Fruit fly (Drosophila melanogaster): Measurements from ENCODE around the gene CG17186.

Gene CG17186

DNA sequence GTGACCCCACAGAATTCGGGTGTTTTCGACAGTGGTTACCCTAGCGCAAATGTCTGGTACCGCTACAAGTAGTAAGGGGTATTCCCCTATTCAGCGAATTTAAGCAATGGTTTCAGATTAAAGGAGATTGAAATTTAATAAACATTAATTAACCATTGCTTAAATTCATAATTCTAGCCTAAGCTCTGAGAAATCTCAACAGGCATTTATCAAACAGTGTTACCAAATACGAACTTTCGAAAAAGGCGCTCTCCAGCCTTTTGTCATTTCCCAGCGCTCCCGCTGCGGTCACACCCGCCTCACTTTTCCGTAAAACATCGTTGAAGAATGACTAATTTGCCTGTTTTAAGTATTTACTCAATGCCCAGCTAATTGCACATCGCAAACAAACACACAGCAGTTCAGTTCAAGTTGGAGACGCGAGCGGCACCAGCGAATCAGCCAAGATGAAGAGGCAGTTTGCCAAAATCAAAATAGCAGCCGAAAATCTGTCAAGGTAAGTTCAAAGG lies 27.6 kb upstream of the CG17186 start, which contains the start of the genes Surf6 and RhoGAP92B (continued):
- TF ChIP-seq Lhr (GFP tag; optimal IDR thresholded peaks at IDR 0.05) = peak; percentile 84
- TF ChIP-seq ro (GFP tag; IDR thresholded peaks at IDR 0.05) = no peak
- TF ChIP-seq Sox100B (GFP tag; optimal IDR thresholded peaks at IDR 0.05) = peak; percentile 67
- peak; percentile 45 for TF ChIP-seq CG15269 (tag; optimal IDR thresholded peaks at IDR 0.05)
- TF ChIP-seq Dref (GFP tag; IDR thresholded peaks at IDR 0.05) = 0 out of 2 replicates have a peak, but pooled peaks have one; percentile 21
- TF ChIP-seq pros (GFP tag; optimal IDR thresholded peaks at IDR 0.05) = no peak
- TF ChIP-seq CG18262 (tag; optimal IDR thresholded peaks at IDR 0.05) = peak; percentile 53
- TF ChIP-seq CG4424 (GFP tag; optimal IDR thresholded peaks at IDR 0.05) = peak; percentile 49
- no peak for TF ChIP-seq dimm (GFP tag; IDR thresholded peaks at IDR 0.05)
- peak; percentile 65 for TF ChIP-seq CG1233 (GFP tag; optimal IDR thresholded peaks at IDR 0.05)
- 0 out of 3 replicates have a peak, but pooled peaks have one; percentile 43 for TF ChIP-seq CG6791 (GFP tag; IDR thresholded peaks at IDR 0.05; ENCODE audit: partially characterized antibody)
- peak; percentile 17 for TF ChIP-seq CG5245 (GFP tag; optimal IDR thresholded peaks at IDR 0.05)
- TF ChIP-seq CG1529 (GFP tag; optimal IDR thresholded peaks at IDR 0.05) = peak; percentile 41
- TF ChIP-seq knrl (GFP tag; IDR thresholded peaks at IDR 0.05; ENCODE audit: partially characterized antibody) = peak; percentile 62; the same call in 2 of the 3 replicates
- TF ChIP-seq Xbp1 (GFP tag; optimal IDR thresholded peaks at IDR 0.05) = peak; percentile 70
- TF ChIP-seq caup (GFP tag; optimal IDR thresholded peaks at IDR 0.05; ENCODE audit: severe bottlenecking) = peak; percentile 71
- TF ChIP-seq kah (GFP tag; optimal IDR thresholded peaks at IDR 0.05) = peak; percentile 73
- TF ChIP-seq CG17361 (GFP tag; IDR thresholded peaks at IDR 0.05) = peak; percentile 63; the same call in 2 of the 3 replicates
- no peak for TF ChIP-seq CG10321 (GFP tag; IDR thresholded peaks at IDR 0.05)
- TF ChIP-seq ems (GFP tag; optimal IDR thresholded peaks at IDR 0.05) = peak; percentile 60
- no peak for TF ChIP-seq tio (GFP tag; optimal IDR thresholded peaks at IDR 0.05)
- TF ChIP-seq CG2678 (tag; optimal IDR thresholded peaks at IDR 0.05) = peak; percentile 64
- peak; percentile 53 for TF ChIP-seq CG4820 (GFP tag; optimal IDR thresholded peaks at IDR 0.05)
- TF ChIP-seq ham (GFP tag; IDR thresholded peaks at IDR 0.05) = no peak
- TF ChIP-seq psq (GFP tag; optimal IDR thresholded peaks at IDR 0.05) = no peak
- TF ChIP-seq HLH4C (GFP tag; IDR thresholded peaks at IDR 0.05; ENCODE audit: partially characterized antibody) = peak; percentile 59; the same call in 1 of the 3 replicates
- peak; percentile 58 for TF ChIP-seq cg (GFP tag; optimal IDR thresholded peaks at IDR 0.05)
- TF ChIP-seq Nf-YC (tag; optimal IDR thresholded peaks at IDR 0.05) = peak; percentile 62
- TF ChIP-seq Atf6 (GFP tag; IDR thresholded peaks at IDR 0.05) = peak; percentile 63; the same call in 1 of the 2 replicates
- peak; percentile 75 for TF ChIP-seq CG6765 (GFP tag; optimal IDR thresholded peaks at IDR 0.05)
- TF ChIP-seq CG4854 (GFP tag; optimal IDR thresholded peaks at IDR 0.05) = peak; percentile 56
- no peak for TF ChIP-seq CG4730 (GFP tag; IDR thresholded peaks at IDR 0.05)
- peak; percentile 96 for TF ChIP-seq gfzf (GFP tag; optimal IDR thresholded peaks at IDR 0.05)
- peak; percentile 28 for TF ChIP-seq CG18011 (GFP tag; optimal IDR thresholded peaks at IDR 0.05)
- TF ChIP-seq Xrp1 (GFP tag; IDR thresholded peaks at IDR 0.05) = peak; percentile 50; the same call in 1 of the 2 replicates
- peak; percentile 77 for TF ChIP-seq phol (tag; optimal IDR thresholded peaks at IDR 0.05)
- TF ChIP-seq CG12236 (GFP tag; optimal IDR thresholded peaks at IDR 0.05) = no peak
- no peak for TF ChIP-seq CG14667 (GFP tag; IDR thresholded peaks at IDR 0.05)
- no peak for TF ChIP-seq CG11456 (GFP tag; IDR thresholded peaks at IDR 0.05)
- TF ChIP-seq bcd (GFP tag; optimal IDR thresholded peaks at IDR 0.05) = peak; percentile 59
- peak; percentile 85 for TF ChIP-seq CG1603 (tag; optimal IDR thresholded peaks at IDR 0.05)
- TF ChIP-seq tgo (GFP tag; IDR thresholded peaks at IDR 0.05) = 0 out of 3 replicates have a peak, but pooled peaks have one; percentile 13
- TF ChIP-seq CG30431 (GFP tag; optimal IDR thresholded peaks at IDR 0.05) = no peak
- TF ChIP-seq CG17912 (GFP tag; optimal IDR thresholded peaks at IDR 0.05) = no peak
- peak; percentile 38 for TF ChIP-seq disco-r (GFP tag; optimal IDR thresholded peaks at IDR 0.05)
- no peak for TF ChIP-seq peb (GFP tag; IDR thresholded peaks at IDR 0.05)
- peak; percentile 4 to 56 for TF ChIP-seq bsh (GFP tag; optimal IDR thresholded peaks at IDR 0.05)
- TF ChIP-seq toy (GFP tag; IDR thresholded peaks at IDR 0.05) = peak; percentile 24; the same call in 1 of the 2 replicates
- no peak for TF ChIP-seq zen2 (GFP tag; IDR thresholded peaks at IDR 0.05; ENCODE audit: partially characterized antibody)

All from whole organism, embryonic.